Fruit fly (Drosophila melanogaster): ENCODE data around the gene RpL36A.

Gene RpL36A

DNA sequence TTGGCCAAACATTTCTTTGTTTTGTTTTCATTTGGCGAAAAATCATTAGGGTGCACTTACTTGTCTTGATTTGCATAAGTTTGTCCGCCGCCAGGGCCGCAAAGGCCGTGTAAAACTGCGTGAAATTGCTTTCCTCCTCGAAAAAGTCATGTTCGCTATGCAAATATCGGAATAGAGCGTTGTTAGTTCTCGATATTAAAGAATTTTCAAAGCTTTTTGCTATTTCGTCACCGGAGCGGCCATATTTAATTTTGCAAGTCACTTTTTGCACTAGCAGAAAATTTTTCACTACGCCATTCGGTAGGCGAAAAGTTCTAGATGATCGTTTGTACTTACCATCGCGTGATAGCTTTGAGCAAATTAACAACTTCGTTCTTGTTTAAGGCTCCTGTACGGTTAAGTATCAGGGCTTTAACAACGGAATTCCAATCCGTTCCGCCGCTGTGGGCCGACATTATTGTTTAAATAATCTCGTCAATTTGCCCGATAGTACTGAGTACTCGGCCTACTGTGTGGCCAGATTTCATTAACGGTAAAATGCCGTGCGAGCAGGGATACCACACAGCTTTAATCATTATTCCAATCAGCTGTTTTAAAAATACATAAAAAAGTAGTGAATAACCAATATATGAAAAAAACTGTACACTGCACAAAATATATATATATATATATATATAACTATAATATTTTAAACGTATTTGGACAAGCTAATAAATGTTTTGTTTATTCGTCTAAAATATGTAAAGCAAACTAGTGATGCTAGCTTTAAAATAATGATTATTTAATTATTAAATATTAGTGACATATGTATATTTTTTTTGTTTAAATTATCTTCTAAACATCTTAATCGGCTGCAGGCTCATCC is 28.6 kb upstream of the RpL36A start, which contains the start of gene poe (continued):
- TF ChIP-seq nerfin-2 (GFP tag; IDR thresholded peaks at IDR 0.05; ENCODE audit: partially characterized antibody) (no peak), crp (GFP tag; optimal IDR thresholded peaks at IDR 0.05) (peak; percentile 75 to 93), Dip2 (GFP tag; IDR thresholded peaks at IDR 0.05) (no peak), D19B (GFP tag; optimal IDR thresholded peaks at IDR 0.05) (no peak), NC2β (GFP tag; optimal IDR thresholded peaks at IDR 0.05) (peak; percentile 9), Kr (GFP tag; optimal IDR thresholded peaks at IDR 0.05) (no peak), NC2α (GFP tag; optimal IDR thresholded peaks at IDR 0.05) (no peak), Xrp1 (GFP tag; IDR thresholded peaks at IDR 0.05) (peak; percentile 80; the same call in 1 of the 2 replicates), da (GFP tag; optimal IDR thresholded peaks at IDR 0.05) (no peak), CG31224 (GFP tag; IDR thresholded peaks at IDR 0.05) (peak; percentile 67), wek (GFP tag; optimal IDR thresholded peaks at IDR 0.05) (peak; percentile 88), CG6813 (GFP tag; optimal IDR thresholded peaks at IDR 0.05) (peak; percentile 36), scrt (GFP tag; optimal IDR thresholded peaks at IDR 0.05) (no peak), MTF-1 (GFP tag; optimal IDR thresholded peaks at IDR 0.05; ENCODE audit: borderline replicate concordance) (peak; percentile 23), pan (optimal IDR thresholded peaks at IDR 0.05) (no peak), pan (GFP tag; optimal IDR thresholded peaks at IDR 0.05 in 1 of 2, IDR thresholded peaks at IDR 0.05 in 1 of 2) (peak in 1 of 2 experiments; percentile 73), Dll (GFP tag; IDR thresholded peaks at IDR 0.05; ENCODE audit: partially characterized antibody) (peak; percentile 31; the same call in 1 of the 4 replicates), gem (tag; optimal IDR thresholded peaks at IDR 0.05) (no peak), HLHmδ (GFP tag; optimal IDR thresholded peaks at IDR 0.05) (no peak), CG16863 (GFP tag; optimal IDR thresholded peaks at IDR 0.05) (no peak), CG17829 (tag; optimal IDR thresholded peaks at IDR 0.05) (peak; percentile 73), CG4820 (GFP tag; optimal IDR thresholded peaks at IDR 0.05) (no peak), abd-A (tag; optimal IDR thresholded peaks at IDR 0.05) (no peak), Spps (tag; optimal IDR thresholded peaks at IDR 0.05) (peak; percentile 29), dmrt11E (tag; optimal IDR thresholded peaks at IDR 0.05) (peak; percentile 44), ftz-f1 (GFP tag; optimal IDR thresholded peaks at IDR 0.05) (no peak), chif (GFP tag; optimal IDR thresholded peaks at IDR 0.05) (no peak), CG18599 (GFP tag; optimal IDR thresholded peaks at IDR 0.05) (no peak), CG9932 (GFP tag; IDR thresholded peaks at IDR 0.05) (peak; percentile 53), CG17568 (GFP tag; optimal IDR thresholded peaks at IDR 0.05) (no peak), Max (GFP tag; optimal IDR thresholded peaks at IDR 0.05) (no peak), CG2129 (GFP tag; IDR thresholded peaks at IDR 0.05; ENCODE audit: partially characterized antibody) (no peak), salm (tag; optimal IDR thresholded peaks at IDR 0.05) (no peak), Dek (tag; optimal IDR thresholded peaks at IDR 0.05) (peak; percentile 59), Fer2 (tag; optimal IDR thresholded peaks at IDR 0.05) (no peak), CG17385 (GFP tag; optimal IDR thresholded peaks at IDR 0.05) (no peak), Drgx (GFP tag; IDR thresholded peaks at IDR 0.05) (peak; percentile 64), sc (optimal IDR thresholded peaks at IDR 0.05) (no peak), sc (GFP tag; optimal IDR thresholded peaks at IDR 0.05) (no peak), CG17361 (GFP tag; IDR thresholded peaks at IDR 0.05) (no peak; the same call in 2 of the 3 replicates), CkIIα-i1 (GFP tag; IDR thresholded peaks at IDR 0.05) (no peak), lilli (GFP tag; optimal IDR thresholded peaks at IDR 0.05) (no peak), sens (GFP tag) (no peak), Dp (GFP tag; optimal IDR thresholded peaks at IDR 0.05) (peak; percentile 20), tx (GFP tag; optimal IDR thresholded peaks at IDR 0.05) (no peak), ranshi (GFP tag; IDR thresholded peaks at IDR 0.05) (peak; percentile 28; the same call in 1 of the 2 replicates), CG10959 (GFP tag; IDR thresholded peaks at IDR 0.05) (no peak), pb (GFP tag; optimal IDR thresholded peaks at IDR 0.05) (no peak), CG15011 (GFP tag; optimal IDR thresholded peaks at IDR 0.05) (no peak)
